Fruit fly (Drosophila melanogaster) whole organism, prepupa: ENCODE measurements around the gene rasp.

ENCODE experiments used
- Blimp-1 ChIP-seq: fragments of 200-800 bp; sonication (Bioruptor generic); optimal IDR thresholded peaks from 3 replicates; lab custom pipeline; 2017; ENCODE audit warnings: missing biosample characterization, missing genetic modification characterization, mild to moderate bottlenecking, moderate library complexity, missing genetic modification reagents
- CG10631 ChIP-seq: fragments of 200-800 bp; sonication (Bioruptor generic); optimal IDR thresholded peaks from 2 replicates; lab custom pipeline; 2016; ENCODE audit warnings: missing biosample characterization, missing genetic modification characterization
- CG11762 ChIP-seq: fragments of 200-800 bp; sonication (Bioruptor generic); optimal IDR thresholded peaks from 3 replicates; lab custom pipeline; 2016; ENCODE audit warnings: missing biosample characterization, missing genetic modification characterization; ENCODE audit not compliant: insufficient read depth
- CG11902 ChIP-seq: fragments of 200-800 bp; sonication (Bioruptor generic); optimal IDR thresholded peaks from 3 replicates; lab custom pipeline; 2016; ENCODE audit warnings: missing biosample characterization, missing genetic modification characterization
- CG1621 ChIP-seq: fragments of 200-800 bp; sonication (Bioruptor generic); optimal IDR thresholded peaks from 3 replicates; lab custom pipeline; 2018; ENCODE audit warnings: missing biosample characterization, mild to moderate bottlenecking, missing genetic modification characterization
- CG16779 ChIP-seq: fragments of 200-800 bp; sonication (Bioruptor generic); optimal IDR thresholded peaks from 3 replicates; lab custom pipeline; 2017; ENCODE audit warnings: missing biosample characterization, mild to moderate bottlenecking, missing genetic modification characterization
- CG31627 ChIP-seq: fragments of 200-800 bp; sonication (Bioruptor generic); optimal IDR thresholded peaks from 3 replicates; lab custom pipeline; 2016; ENCODE audit warnings: missing biosample characterization, missing genetic modification characterization
- CG32006 ChIP-seq: fragments of 200-800 bp; sonication (Bioruptor generic); optimal IDR thresholded peaks from 3 replicates; lab custom pipeline; 2017; ENCODE audit warnings: missing biosample characterization, mild to moderate bottlenecking, missing genetic modification characterization
- CG6163 ChIP-seq: fragments of 200-800 bp; sonication (Bioruptor generic); IDR thresholded peaks from 3 replicates; pipeline ENCODE4 v1.3.6; 2022; ENCODE audit warnings: missing biosample characterization, missing genetic modification characterization
- CG6276 ChIP-seq: fragments of 200-800 bp; sonication (Bioruptor generic); optimal IDR thresholded peaks from 2 replicates; lab custom pipeline; 2017; ENCODE audit warnings: missing biosample characterization, mild to moderate bottlenecking, missing genetic modification characterization
- CG8319 ChIP-seq: fragments of 200-800 bp; sonication (Bioruptor generic); optimal IDR thresholded peaks from 3 replicates; lab custom pipeline; 2016; ENCODE audit warnings: missing biosample characterization, missing genetic modification characterization
- Eip75B ChIP-seq: fragments of 200-800 bp; sonication (Bioruptor generic); optimal IDR thresholded peaks from 3 replicates; lab custom pipeline; 2016; ENCODE audit warnings: missing biosample characterization, missing genetic modification characterization
- Eip78C ChIP-seq: fragments of 200-800 bp; sonication (Bioruptor generic); peaks from one replicate; lab custom pipeline; 2016; ENCODE audit warnings: missing biosample characterization, missing genetic modification characterization
- Ets21C ChIP-seq: fragments of 200-800 bp; sonication (Bioruptor generic); optimal IDR thresholded peaks from 3 replicates; lab custom pipeline; 2016; ENCODE audit warnings: missing biosample characterization, missing genetic modification characterization
- Ets96B ChIP-seq: fragments of 200-800 bp; optimal IDR thresholded peaks from 2 replicates; lab custom pipeline; 2019; ENCODE audit warnings: missing biosample characterization, mild to moderate bottlenecking, missing genetic modification characterization, moderate library complexity
- Gug ChIP-seq: fragments of 200-800 bp; sonication (Bioruptor generic); IDR thresholded peaks from 2 replicates; pipeline ENCODE4 v1.3.6; 2022; ENCODE audit warnings: missing biosample characterization, missing genetic modification characterization
- Hr39 ChIP-seq: fragments of 200-800 bp; sonication (Bioruptor generic); optimal IDR thresholded peaks from 2 replicates; lab custom pipeline; 2016; ENCODE audit warnings: missing biosample characterization, missing genetic modification characterization
- Lpt ChIP-seq: fragments of 200-800 bp; sonication (Bioruptor generic); optimal IDR thresholded peaks from 3 replicates; lab custom pipeline; 2016; ENCODE audit warnings: missing biosample characterization, missing genetic modification characterization
- OdsH ChIP-seq: fragments of 200-800 bp; sonication (Bioruptor generic); optimal IDR thresholded peaks from 3 replicates; lab custom pipeline; 2016; ENCODE audit warnings: missing biosample characterization, missing genetic modification characterization
- Sox102F ChIP-seq: fragments of 200-800 bp; sonication (Bioruptor generic); optimal IDR thresholded peaks from 2 replicates; lab custom pipeline; 2016; ENCODE audit warnings: missing biosample characterization, mild to moderate bottlenecking, missing genetic modification characterization
- Sox14 ChIP-seq: fragments of 200-800 bp; sonication (Bioruptor generic); optimal IDR thresholded peaks from 3 replicates; lab custom pipeline; 2016; ENCODE audit warnings: missing biosample characterization, missing genetic modification characterization
- Sox15 ChIP-seq: fragments of 200-800 bp; sonication (Bioruptor generic); optimal IDR thresholded peaks from 3 replicates; lab custom pipeline; 2016; ENCODE audit warnings: missing biosample characterization, missing genetic modification characterization
- dsx ChIP-seq: fragments of 200-800 bp; optimal IDR thresholded peaks from 3 replicates; lab custom pipeline; 2019; ENCODE audit warnings: missing biosample characterization, mild to moderate bottlenecking, missing genetic modification characterization, moderate library complexity; ENCODE audit not compliant: poor library complexity, severe bottlenecking
- fd59A ChIP-seq: fragments of 200-800 bp; sonication (Bioruptor generic); optimal IDR thresholded peaks from 2 replicates; lab custom pipeline; 2017; ENCODE audit warnings: missing biosample characterization, mild to moderate bottlenecking, missing genetic modification characterization, missing genetic modification reagents
- fd85E ChIP-seq: fragments of 200-800 bp; sonication (Bioruptor generic); optimal IDR thresholded peaks from 3 replicates; lab custom pipeline; 2016; ENCODE audit warnings: missing biosample characterization, missing genetic modification characterization
- fkh ChIP-seq: fragments of 200-800 bp; sonication (Bioruptor generic); optimal IDR thresholded peaks from 3 replicates; lab custom pipeline; 2017; ENCODE audit warnings: missing biosample characterization, mild to moderate bottlenecking, missing genetic modification characterization, moderate library complexity
- lz ChIP-seq: fragments of 200-800 bp; sonication (Bioruptor generic); optimal IDR thresholded peaks from 3 replicates; lab custom pipeline; 2016; ENCODE audit warnings: missing biosample characterization, missing genetic modification characterization
- pdm3 ChIP-seq: fragments of 200-800 bp; sonication (Bioruptor generic); optimal IDR thresholded peaks from 3 replicates; lab custom pipeline; 2016; ENCODE audit warnings: missing biosample characterization, missing genetic modification characterization
- salr ChIP-seq, 2 experiments: fragments of 200-800 bp; sonication (Bioruptor generic); optimal IDR thresholded peaks; 3 replicates each; lab custom pipeline; 2016 to 2018; ENCODE audit warnings: missing biosample characterization in 2 of 2, missing genetic modification characterization in 2 of 2, mild to moderate bottlenecking in 1 of 2
- spab ChIP-seq: fragments of 200-800 bp; sonication (Bioruptor generic); optimal IDR thresholded peaks from 2 replicates; lab custom pipeline; 2017; ENCODE audit warnings: missing biosample characterization, mild to moderate bottlenecking, missing genetic modification characterization, missing genetic modification reagents
- ss ChIP-seq, 2 experiments: fragments of 200-800 bp; sonication (Bioruptor generic); optimal IDR thresholded peaks; 2 replicates in 1 of 2; 3 replicates in 1 of 2; lab custom pipeline; 2017 to 2018; ENCODE audit warnings: mild to moderate bottlenecking in 2 of 2, missing biosample characterization in 2 of 2, missing genetic modification characterization in 2 of 2, moderate library complexity in 1 of 2
- svp ChIP-seq: fragments of 200-800 bp; sonication (Bioruptor generic); peaks from one replicate; lab custom pipeline; 2016; ENCODE audit warnings: missing biosample characterization, missing genetic modification characterization
- vri ChIP-seq: fragments of 200-800 bp; sonication (Bioruptor generic); optimal IDR thresholded peaks from 3 replicates; lab custom pipeline; 2016; ENCODE audit warnings: missing biosample characterization, mild to moderate bottlenecking, missing genetic modification characterization

The rasp gene

DNA sequence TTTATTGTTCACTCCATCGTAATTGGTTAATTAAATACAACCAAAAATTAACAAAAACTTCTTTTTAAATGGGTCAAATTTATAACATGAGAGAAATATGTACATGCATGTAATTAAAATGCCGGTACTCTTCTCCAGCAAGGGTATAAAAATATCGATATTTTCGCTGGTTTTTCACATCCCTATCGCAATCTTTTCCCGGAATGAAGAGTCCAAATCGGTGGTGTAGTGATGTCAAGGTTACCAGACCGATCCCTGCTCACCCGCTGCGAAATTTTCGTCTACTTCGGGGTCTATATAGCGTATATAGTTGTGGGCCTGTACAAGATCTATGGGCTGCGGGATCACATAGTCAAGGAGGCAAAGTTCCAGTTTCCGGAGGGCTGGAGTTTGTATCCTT, at the start of gene rasp:
rasp (plus strand) TSS at position 213 of the 400 bp plus-strand sequence.
- TF ChIP-seq Sox15 (GFP tag; lab: Kevin White, UChicago), result no peak
- TF ChIP-seq CG1621 (tag; lab: Kevin White, UChicago), result peak; percentile 90
- TF ChIP-seq pdm3, result no peak
- TF ChIP-seq CG11762 (GFP tag; lab: Kevin White, UChicago), result no peak

DNA sequence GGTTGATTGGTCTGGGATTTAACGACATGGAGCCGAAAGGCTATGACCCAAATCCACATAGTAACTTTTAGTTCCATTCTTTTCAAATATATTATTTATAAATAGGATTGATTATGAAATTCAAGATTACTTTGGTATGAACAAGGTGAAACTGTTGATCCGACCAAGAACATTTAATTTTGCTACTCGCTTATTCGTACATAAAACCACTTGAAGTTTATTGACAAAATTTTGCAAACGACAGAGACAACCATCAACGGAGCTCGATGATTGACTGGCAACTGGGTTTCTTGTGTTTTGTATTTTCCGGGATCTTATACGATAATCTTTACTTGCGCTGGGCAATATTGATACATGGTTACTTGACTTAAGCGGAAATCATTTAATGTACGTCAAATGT, 47.6 kb upstream of the rasp start, which contains the start of gene CG45067:
CG45067 (minus strand) TSS at position 101 of the 400 bp plus-strand sequence.
- TF ChIP-seq Hr39, result no peak
- no peak for TF ChIP-seq Eip78C (GFP tag; lab: Kevin White, UChicago)
- no peak for TF ChIP-seq Sox102F (GFP tag; lab: Kevin White, UChicago)
- TF ChIP-seq OdsH (GFP tag; lab: Kevin White, UChicago), result no peak

DNA sequence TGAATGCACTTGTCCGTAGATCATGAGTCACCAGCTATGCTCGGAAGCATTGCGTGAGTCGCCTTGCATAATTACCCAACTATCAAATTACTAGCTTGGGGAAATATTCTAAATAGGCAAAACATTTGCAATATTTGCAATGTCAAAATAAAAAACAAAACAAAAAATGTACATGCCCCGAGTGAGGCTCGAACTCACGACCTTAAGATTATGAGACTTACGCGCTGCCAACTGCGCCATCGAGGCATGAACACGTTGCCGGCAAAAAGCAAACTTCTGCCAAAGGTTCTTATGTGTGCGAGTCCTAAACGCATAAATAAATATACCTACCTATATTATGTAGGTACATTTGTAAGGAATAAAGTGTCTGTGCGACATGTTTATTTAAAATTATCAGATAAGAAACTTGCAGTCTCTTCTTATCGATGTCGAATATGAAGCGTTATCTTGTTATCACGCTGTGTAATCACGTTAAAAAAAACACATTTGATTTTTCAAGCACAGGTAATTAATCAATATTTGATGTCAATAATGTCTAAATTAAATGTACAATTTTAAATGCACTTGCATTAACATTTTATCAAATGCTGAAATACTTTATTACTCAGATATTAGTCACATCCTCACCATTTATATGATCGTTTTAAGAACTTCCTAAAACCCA, 40.1 kb upstream of the rasp start:
- no peak for TF ChIP-seq lz (GFP tag; lab: Kevin White, UChicago)
- no peak for TF ChIP-seq Gug
- TF ChIP-seq CG10631 (GFP tag; lab: Kevin White, UChicago), result peak; percentile 13
- TF ChIP-seq CG16779 (tag; lab: Kevin White, UChicago), result no peak
- no peak for TF ChIP-seq spab
- peak in 1 of 2 experiments; percentile 28 for TF ChIP-seq ss (GFP tag; optimal IDR thresholded peaks at IDR 0.05; lab: Kevin White, UChicago)
- no peak for TF ChIP-seq CG8319 (GFP tag; lab: Kevin White, UChicago)
- TF ChIP-seq CG11902 (GFP tag; lab: Kevin White, UChicago), result no peak
- peak; percentile 60 for TF ChIP-seq svp (GFP tag; lab: Kevin White, UChicago)
- no peak for TF ChIP-seq Ets96B
- no peak for TF ChIP-seq salr (GFP tag; optimal IDR thresholded peaks at IDR 0.05; lab: Kevin White, UChicago)
- no peak for TF ChIP-seq vri (GFP tag; lab: Kevin White, UChicago)
- TF ChIP-seq fd85E, result no peak
- no peak for TF ChIP-seq Sox102F (GFP tag; lab: Kevin White, UChicago)
- TF ChIP-seq CG31627 (GFP tag; lab: Kevin White, UChicago), result no peak
- no peak for TF ChIP-seq Lpt (GFP tag; lab: Kevin White, UChicago)
- TF ChIP-seq Eip75B (GFP tag; lab: Kevin White, UChicago), result no peak
- TF ChIP-seq fd59A (GFP tag; lab: Kevin White, UChicago), result no peak

DNA sequence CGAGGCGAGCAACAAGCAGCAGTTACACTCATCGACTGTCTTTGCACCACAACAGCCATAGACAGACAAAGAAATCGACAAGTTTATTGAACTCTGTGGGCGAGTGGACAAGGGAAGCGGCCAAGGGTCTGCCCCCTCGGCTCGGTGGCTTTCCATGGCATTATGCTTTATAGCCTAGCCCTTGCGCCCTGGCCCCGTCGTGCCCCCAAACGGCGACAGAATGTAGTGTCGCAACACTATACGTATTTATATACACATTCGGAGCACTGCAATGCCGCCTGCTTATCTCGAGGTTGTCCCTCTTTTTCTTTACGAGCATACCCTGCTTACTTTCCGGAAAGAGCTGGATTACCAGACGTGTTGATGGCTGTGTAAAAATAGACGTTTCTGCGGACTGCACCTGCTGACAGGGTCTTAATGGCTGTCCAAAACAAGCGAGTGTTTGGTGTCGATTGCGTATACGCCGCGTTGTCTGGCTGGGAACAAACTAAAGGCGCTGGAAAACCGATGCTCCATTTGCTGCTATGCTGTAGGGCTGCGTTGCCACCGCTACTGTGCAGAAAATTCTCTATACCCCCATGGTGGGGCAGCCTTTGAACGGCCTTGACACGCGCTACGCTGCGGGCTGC, 39.2 kb upstream of the rasp start:
- no peak for TF ChIP-seq Ets21C (GFP tag; lab: Kevin White, UChicago)
- no peak for TF ChIP-seq fkh (GFP tag; lab: Kevin White, UChicago)
- no peak for TF ChIP-seq Blimp-1
- TF ChIP-seq dsx, result peak; percentile 38
- TF ChIP-seq CG32006 (GFP tag; lab: Kevin White, UChicago), result no peak
- TF ChIP-seq salr (GFP tag; optimal IDR thresholded peaks at IDR 0.05; lab: Kevin White, UChicago), result no peak
- TF ChIP-seq CG6276 (GFP tag; lab: Kevin White, UChicago), result no peak
- TF ChIP-seq OdsH (GFP tag; lab: Kevin White, UChicago), result no peak
- TF ChIP-seq Eip78C (GFP tag; lab: Kevin White, UChicago), result peak; percentile 56
- TF ChIP-seq Sox14 (GFP tag; lab: Kevin White, UChicago), result peak; percentile 92
- no peak for TF ChIP-seq CG6163
- peak; percentile 46 for TF ChIP-seq svp (GFP tag; lab: Kevin White, UChicago)
- TF ChIP-seq CG11762 (GFP tag; lab: Kevin White, UChicago), result no peak
- no peak for TF ChIP-seq vri (GFP tag; lab: Kevin White, UChicago)
- no peak for TF ChIP-seq CG16779 (tag; lab: Kevin White, UChicago)
